Fruit fly (Drosophila melanogaster) whole organism, wandering third instar larva: ENCODE results near the gene SecS.

Source experiments
- CG32264 ChIP-seq: fragments of 200-800 bp; sonication (Bioruptor generic); optimal IDR thresholded peaks from 2 replicates; lab custom pipeline; 2016; ENCODE audit warnings: missing biosample characterization, missing genetic modification characterization
- CG9705 ChIP-seq: fragments of 200-800 bp; sonication (Bioruptor generic); optimal IDR thresholded peaks from 2 replicates; lab custom pipeline; 2018; ENCODE audit warnings: missing biosample characterization, mild to moderate bottlenecking, missing genetic modification characterization
- Dfd ChIP-seq: fragments of >200 bp; optimal IDR thresholded peaks from 2 replicates; lab custom pipeline; 2017; ENCODE audit warnings: missing biosample characterization, missing genetic modification characterization
- GATAd ChIP-seq: sonication (Bioruptor generic); optimal IDR thresholded peaks from 2 replicates; lab custom pipeline; 2016; ENCODE audit warnings: missing biosample characterization, missing genetic modification characterization
- Hr78 ChIP-seq: fragments of >200 bp; optimal IDR thresholded peaks from 2 replicates; lab custom pipeline; 2017; ENCODE audit warnings: missing biosample characterization, missing genetic modification characterization
- dmrt93B ChIP-seq: fragments of 200-800 bp; sonication (Bioruptor generic); optimal IDR thresholded peaks from 2 replicates; lab custom pipeline; 2018; ENCODE audit warnings: missing biosample characterization, mild to moderate bottlenecking, missing genetic modification characterization
- dsf ChIP-seq: sonication (Bioruptor generic); optimal IDR thresholded peaks from 2 replicates; lab custom pipeline; 2016; ENCODE audit warnings: missing biosample characterization, missing genetic modification characterization, borderline replicate concordance
- jim ChIP-seq: fragments of 175-275, 200-325 bp; sonication (Bioruptor generic); optimal IDR thresholded peaks from 2 replicates; lab custom pipeline; 2016; ENCODE audit warnings: missing biosample characterization, mild to moderate bottlenecking, missing genetic modification characterization
- lola ChIP-seq: fragments of >200 bp; optimal IDR thresholded peaks from 2 replicates; lab custom pipeline; 2017; ENCODE audit warnings: missing biosample characterization, missing genetic modification characterization
- sage ChIP-seq: fragments of 200-800 bp; sonication (Bioruptor generic); optimal IDR thresholded peaks from 2 replicates; lab custom pipeline; 2016; ENCODE audit warnings: missing biosample characterization, mild to moderate bottlenecking, missing genetic modification characterization

DNA sequence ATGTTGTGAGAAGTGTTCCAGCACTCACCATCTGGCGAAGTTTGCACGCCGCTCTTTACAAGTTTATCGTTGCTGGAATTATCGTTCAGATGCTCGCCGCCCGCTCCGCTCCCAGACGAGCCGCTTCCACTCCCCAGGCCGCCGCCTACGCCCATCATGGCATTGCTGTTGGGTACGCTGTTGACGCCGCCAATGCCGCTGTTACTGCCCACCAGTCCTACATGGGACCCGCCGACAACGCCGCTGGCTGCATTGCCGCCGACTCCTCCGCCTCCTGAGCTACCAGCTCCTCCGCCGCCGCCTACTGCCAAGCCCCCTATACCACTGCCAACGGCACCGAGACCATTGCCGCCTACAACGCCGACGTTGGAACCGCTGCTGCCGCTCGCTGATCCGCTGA, 7.2 kb downstream of the SecS start:
- TF ChIP-seq GATAd (GFP tag; lab: Kevin White, UChicago) (no peak), CG9705 (GFP tag; lab: Kevin White, UChicago) (no peak), Hr78 (no peak), dmrt93B (GFP tag; lab: Kevin White, UChicago) (no peak), sage (GFP tag; lab: Kevin White, UChicago) (no peak), lola (GFP tag; lab: Kevin White, UChicago) (no peak), Dfd (no peak), jim (GFP tag; lab: Kevin White, UChicago) (no peak), dsf (GFP tag; lab: Kevin White, UChicago) (no peak), CG32264 (GFP tag; lab: Kevin White, UChicago) (no peak)
